Fruit fly (Drosophila melanogaster) whole organism, adult: ENCODE data around the gene CG17027.

Source experiments
- CG12768 ChIP-seq: fragments of 200-800 bp; sonication (Bioruptor generic); optimal IDR thresholded peaks from 2 replicates; lab custom pipeline; 2017; ENCODE audit warnings: missing biosample characterization, missing genetic modification characterization, mild to moderate bottlenecking, moderate library complexity, missing genetic modification reagents
- CG14711 ChIP-seq: fragments of 200-800 bp; sonication (Bioruptor generic); optimal IDR thresholded peaks from 2 replicates; lab custom pipeline; 2018; ENCODE audit warnings: missing biosample characterization, mild to moderate bottlenecking, missing genetic modification characterization, moderate library complexity
- CG33017 ChIP-seq: fragments of 200-800 bp; sonication (Bioruptor generic); optimal IDR thresholded peaks from 2 replicates; lab custom pipeline; 2018; ENCODE audit warnings: missing biosample characterization, mild to moderate bottlenecking, missing genetic modification characterization, moderate library complexity
- CG5204 ChIP-seq: fragments of 200-800 bp; sonication (Bioruptor generic); optimal IDR thresholded peaks from 2 replicates; lab custom pipeline; 2016; ENCODE audit warnings: missing biosample characterization, missing genetic modification characterization
- CG7045 ChIP-seq: fragments of 200-800 bp; sonication (Bioruptor generic); optimal IDR thresholded peaks from 2 replicates; lab custom pipeline; 2017; ENCODE audit warnings: missing biosample characterization, mild to moderate bottlenecking, missing genetic modification characterization
- Clk ChIP-seq: fragments of 200-800 bp; sonication (Bioruptor generic); optimal IDR thresholded peaks from 2 replicates; lab custom pipeline; 2017; ENCODE audit warnings: missing biosample characterization, missing genetic modification characterization
- Crg-1 ChIP-seq: fragments of 200-800 bp; sonication (Bioruptor generic); optimal IDR thresholded peaks from 2 replicates; lab custom pipeline; 2016; ENCODE audit warnings: missing biosample characterization, missing genetic modification characterization
- Hr96 ChIP-seq: fragments of 200-800 bp; sonication (Bioruptor generic); optimal IDR thresholded peaks from 2 replicates; lab custom pipeline; 2016; ENCODE audit warnings: missing biosample characterization, missing genetic modification characterization
- Mnt ChIP-seq: fragments of 200-800 bp; sonication (Bioruptor generic); optimal IDR thresholded peaks from 2 replicates; lab custom pipeline; 2016; ENCODE audit warnings: missing biosample characterization, mild to moderate bottlenecking, missing genetic modification characterization
- bab1 ChIP-seq: fragments of 200-800 bp; sonication (Bioruptor generic); optimal IDR thresholded peaks from 3 replicates; lab custom pipeline; 2019; ENCODE audit warnings: missing biosample characterization, mild to moderate bottlenecking, missing genetic modification characterization, moderate library complexity
- cnc ChIP-seq, 2 experiments: fragments of >200 bp; optimal IDR thresholded peaks; 2 replicates each; lab custom pipeline; 2017
- kay ChIP-seq: fragments of 200-800 bp; sonication (Bioruptor generic); peaks from one replicate; lab custom pipeline; 2016; ENCODE audit warnings: missing biosample characterization, missing genetic modification characterization, borderline replicate concordance
- ovo ChIP-seq: fragments of 200-800 bp; sonication (Bioruptor generic); optimal IDR thresholded peaks from 2 replicates; lab custom pipeline; 2016; ENCODE audit warnings: missing biosample characterization, missing genetic modification characterization
- tj ChIP-seq: fragments of 200-800 bp; sonication (Bioruptor generic); optimal IDR thresholded peaks from 3 replicates; lab custom pipeline; 2017; ENCODE audit warnings: missing biosample characterization, mild to moderate bottlenecking, missing genetic modification characterization, moderate library complexity

dm6 chr3L:16024276-16025019 is 44.5 kb downstream of the CG17027 start:
- no peak for TF ChIP-seq Clk (GFP tag; lab: Kevin White, UChicago)
- TF ChIP-seq CG7045 (GFP tag; lab: Kevin White, UChicago): no peak
- no peak for TF ChIP-seq ovo (GFP tag; lab: Kevin White, UChicago)
- TF ChIP-seq CG14711 (tag; lab: Kevin White, UChicago): no peak
- no peak for TF ChIP-seq kay (GFP tag; lab: Kevin White, UChicago)
- TF ChIP-seq Mnt: no peak
- no peak for TF ChIP-seq Crg-1 (GFP tag; lab: Kevin White, UChicago)
- TF ChIP-seq CG5204: no peak
- TF ChIP-seq CG33017: no peak
- no peak for TF ChIP-seq CG12768
- no peak for TF ChIP-seq tj
- TF ChIP-seq bab1 (GFP tag; lab: Kevin White, UChicago): no peak
- no peak for TF ChIP-seq cnc (optimal IDR thresholded peaks at IDR 0.05; lab: Kevin White, UChicago)
- TF ChIP-seq Hr96: no peak
